Fruit fly (Drosophila melanogaster): ENCODE results near the gene CG3529.

The CG3529 gene

DNA sequence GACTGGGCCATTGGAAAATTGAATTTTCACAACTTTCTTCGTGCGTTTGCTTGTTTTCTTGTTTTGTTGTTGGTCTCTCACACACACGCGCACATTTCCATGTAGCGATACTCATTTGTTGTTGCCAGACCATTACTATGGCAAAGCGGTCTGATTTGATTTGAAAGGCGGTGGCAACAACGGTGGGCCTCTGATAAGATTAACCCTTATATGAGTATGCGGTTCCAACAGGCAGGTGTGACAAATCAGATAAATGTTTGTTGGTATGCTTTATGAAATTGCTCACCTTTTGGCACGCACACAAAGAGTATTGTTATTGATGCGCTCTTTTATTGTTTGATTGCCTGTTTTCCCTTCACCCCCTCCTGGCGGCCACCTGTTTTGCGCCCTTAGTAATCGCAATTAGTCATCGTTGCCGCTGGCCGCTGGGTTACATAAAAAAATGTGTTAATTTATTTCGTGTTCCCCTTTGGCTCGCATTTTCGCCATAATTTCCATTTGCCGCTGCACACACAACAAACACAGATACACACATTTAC is 644 bp downstream of the CG3529 start:
- no peak for TF ChIP-seq pan (optimal IDR thresholded peaks at IDR 0.05)
- TF ChIP-seq EcR (GFP tag; optimal IDR thresholded peaks at IDR 0.05) = no peak

DNA sequence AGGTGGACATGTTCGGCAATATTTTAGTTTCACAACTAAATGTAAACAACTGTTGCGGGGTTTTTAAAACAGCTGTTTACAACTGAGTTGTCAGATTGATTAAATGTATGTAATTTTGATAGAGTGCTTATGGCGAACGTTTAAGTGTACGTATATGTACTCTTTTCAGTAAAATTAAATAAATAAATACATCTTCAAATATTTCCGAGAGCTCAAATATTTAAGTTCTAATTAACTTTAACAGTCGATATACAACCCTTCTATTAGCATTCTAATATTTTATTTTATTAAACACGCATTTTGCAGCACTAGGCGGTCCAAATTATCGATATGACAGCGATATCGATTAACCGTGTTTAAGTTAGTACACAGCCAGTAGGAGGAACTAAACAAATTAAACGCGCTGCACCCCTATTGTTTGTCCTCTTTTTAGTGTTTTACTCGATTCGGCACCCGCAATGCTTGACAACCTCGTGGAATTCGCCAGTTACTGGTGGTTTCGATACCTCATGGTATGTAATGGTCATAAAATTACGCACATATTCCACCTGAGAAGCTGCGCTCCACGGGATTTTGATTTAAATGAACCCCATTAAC is 5.0 kb downstream of the CG3529 start, which contains the start of the genes CG3448 and ghi:
TSS of gene CG3448 (minus strand) at position 51 of the 597 bp plus-strand sequence.
TSS of gene ghi (plus strand) at position 355 of the 597 bp plus-strand sequence.
- TF ChIP-seq pan (optimal IDR thresholded peaks at IDR 0.05) = no peak
- no peak for TF ChIP-seq Dll (optimal IDR thresholded peaks at IDR 0.05)
- TF ChIP-seq CG8478 (optimal IDR thresholded peaks at IDR 0.05) = no peak
- TF ChIP-seq usp (GFP tag; optimal IDR thresholded peaks at IDR 0.05) = no peak
- no peak for TF ChIP-seq EcR (GFP tag; optimal IDR thresholded peaks at IDR 0.05)
- no peak for TF ChIP-seq psq (optimal IDR thresholded peaks at IDR 0.05)

DNA sequence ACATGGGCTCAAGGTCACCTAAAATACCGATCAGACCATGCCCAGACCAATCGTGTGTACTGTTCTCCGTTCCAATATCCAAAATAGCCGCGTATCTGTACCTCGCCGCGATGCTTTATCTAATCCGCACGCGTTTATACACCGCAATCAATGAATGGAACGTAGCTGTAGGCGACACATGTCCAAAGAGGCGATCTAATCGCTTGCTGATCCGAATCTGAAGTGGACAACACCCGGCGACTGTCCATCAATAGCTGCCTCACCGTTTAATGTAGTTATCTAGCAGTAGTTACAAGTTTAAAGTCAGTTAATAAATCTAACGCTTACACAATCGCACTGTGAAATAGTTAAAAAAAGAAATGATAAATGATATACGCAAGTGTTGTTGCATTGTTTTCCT is 5.8 kb downstream of the CG3529 start:
- TF ChIP-seq psq (optimal IDR thresholded peaks at IDR 0.05) (no peak), EcR (GFP tag; optimal IDR thresholded peaks at IDR 0.05) (no peak), usp (GFP tag; optimal IDR thresholded peaks at IDR 0.05) (no peak), Dll (optimal IDR thresholded peaks at IDR 0.05) (no peak), CG8478 (optimal IDR thresholded peaks at IDR 0.05) (no peak), pan (optimal IDR thresholded peaks at IDR 0.05) (no peak)

DNA sequence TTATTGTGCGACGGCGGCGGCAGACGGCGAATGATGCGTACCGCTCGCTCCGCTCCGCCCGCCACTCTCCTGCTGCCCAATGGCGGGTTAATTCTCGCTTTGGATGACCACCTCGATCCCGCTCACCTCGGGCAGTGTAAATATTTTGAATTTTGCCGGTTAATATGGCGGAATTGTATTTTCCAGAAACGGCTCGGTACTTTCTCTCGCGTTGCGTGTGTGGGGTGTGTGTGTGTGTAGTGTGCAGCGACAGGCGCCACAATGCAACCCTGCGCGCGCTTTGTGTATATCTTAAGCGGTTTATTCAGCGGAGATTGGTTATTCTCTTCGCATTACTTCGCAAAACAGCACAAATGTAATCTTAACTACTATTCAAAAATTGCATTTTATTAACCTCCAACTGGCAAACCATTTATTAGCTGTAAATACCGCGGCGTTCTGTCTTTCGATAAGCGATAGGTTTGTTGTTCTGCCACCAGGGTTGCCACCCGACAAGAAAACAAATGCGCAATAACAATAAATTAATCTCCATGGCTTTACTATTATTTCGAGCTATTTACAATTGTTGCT is 9.2 kb downstream of the CG3529 start, which contains the start of the genes phol and CG3552:
TSS of gene phol (minus strand) at position 463 of the 570 bp plus-strand sequence.
TSS of gene CG3552 (plus strand) at position 500 of the 570 bp plus-strand sequence.
- TF ChIP-seq psq (optimal IDR thresholded peaks at IDR 0.05) (no peak), pan (optimal IDR thresholded peaks at IDR 0.05) (no peak), CG8478 (optimal IDR thresholded peaks at IDR 0.05) (no peak), usp (GFP tag; optimal IDR thresholded peaks at IDR 0.05) (no peak), Dll (optimal IDR thresholded peaks at IDR 0.05) (no peak), EcR (GFP tag; optimal IDR thresholded peaks at IDR 0.05) (no peak)

DNA sequence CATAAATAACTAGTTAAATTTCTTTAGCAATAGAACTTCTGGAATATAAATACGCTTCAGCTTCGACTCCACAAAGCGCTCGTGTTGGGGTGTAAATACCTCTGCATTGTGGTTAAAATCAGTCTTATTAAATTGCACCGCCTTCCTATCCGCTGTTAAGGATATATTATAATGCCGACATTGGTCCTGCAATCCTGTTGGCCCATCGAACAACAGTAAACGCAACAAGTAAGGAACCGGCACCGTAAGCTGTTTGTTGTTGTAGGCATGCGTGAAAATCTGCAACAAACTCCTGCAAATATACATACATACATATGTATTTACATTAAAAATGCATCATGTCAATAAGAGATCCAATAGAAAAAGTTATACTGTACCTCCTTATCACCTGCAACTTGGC is 9.7 kb downstream of the CG3529 start:
- TF ChIP-seq EcR (GFP tag; optimal IDR thresholded peaks at IDR 0.05) (no peak), psq (optimal IDR thresholded peaks at IDR 0.05) (no peak), usp (GFP tag; optimal IDR thresholded peaks at IDR 0.05) (no peak), pan (optimal IDR thresholded peaks at IDR 0.05) (no peak), CG8478 (optimal IDR thresholded peaks at IDR 0.05) (no peak)

DNA sequence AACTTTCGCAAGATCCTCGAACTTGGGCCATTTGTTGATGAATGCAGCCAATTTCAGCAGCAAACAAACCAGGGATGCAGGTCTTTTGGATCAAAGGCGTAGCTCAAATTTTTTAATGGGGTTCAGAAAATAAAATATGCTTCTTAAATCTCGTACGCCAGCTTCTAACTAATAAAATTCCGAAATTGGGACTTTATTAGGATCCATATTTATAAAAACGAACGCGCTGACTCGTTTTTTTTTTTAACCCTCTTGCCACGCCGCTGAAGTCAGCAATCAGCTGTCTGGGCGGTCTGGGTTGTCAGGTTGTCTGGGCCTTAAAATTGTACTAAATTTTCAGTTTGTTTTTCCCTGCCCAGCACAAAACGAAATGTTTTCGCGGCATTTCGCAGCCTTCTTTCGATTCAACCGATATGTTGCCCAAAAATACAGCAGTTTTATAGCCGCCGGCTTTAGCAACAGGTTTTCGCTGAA is 11.0 kb downstream of the CG3529 start, which contains the start of gene CG3437:
TSS of gene CG3437 (minus strand) at position 51 of the 474 bp plus-strand sequence.
- no peak for TF ChIP-seq CG8478 (optimal IDR thresholded peaks at IDR 0.05)
- TF ChIP-seq usp (GFP tag; optimal IDR thresholded peaks at IDR 0.05) = no peak
- no peak for TF ChIP-seq pan (optimal IDR thresholded peaks at IDR 0.05)
- no peak for TF ChIP-seq psq (optimal IDR thresholded peaks at IDR 0.05)
- no peak for TF ChIP-seq EcR (GFP tag; optimal IDR thresholded peaks at IDR 0.05)
- no peak for TF ChIP-seq Dll (optimal IDR thresholded peaks at IDR 0.05)

DNA sequence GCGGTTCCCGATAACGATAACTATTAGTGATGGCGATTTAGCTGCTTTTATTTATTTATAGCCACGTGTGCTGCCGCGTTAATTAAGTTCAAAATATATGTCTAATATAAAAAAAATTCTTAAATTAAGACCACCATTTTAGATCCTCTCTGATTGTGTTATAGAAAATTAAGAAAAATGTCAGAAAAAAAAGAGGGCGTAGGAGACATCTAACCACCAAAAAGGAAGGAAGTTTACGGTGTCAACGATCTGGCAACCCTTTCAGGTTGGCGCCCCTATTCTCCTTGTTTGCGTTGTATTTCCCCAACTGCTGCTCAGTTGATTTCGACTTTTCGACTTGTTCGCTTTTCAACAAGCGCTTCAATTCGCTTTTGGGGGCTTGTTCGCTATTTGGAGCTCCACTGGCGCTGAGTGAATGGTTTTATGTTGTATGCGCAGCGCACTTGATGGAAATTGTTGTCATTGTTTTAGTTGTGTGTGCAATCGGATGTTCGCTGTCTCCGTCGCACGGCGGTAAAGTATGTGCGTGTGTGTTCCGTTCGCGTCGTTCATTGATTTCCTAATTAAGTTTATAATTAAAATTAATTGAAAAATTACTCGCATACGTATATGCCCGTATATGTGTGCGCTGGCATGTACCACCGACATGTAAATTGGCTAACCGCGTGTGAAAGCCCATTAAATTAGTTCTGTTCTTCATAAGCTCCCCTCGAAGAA is 14.3 kb downstream of the CG3529 start, which contains the start of the genes CG3434 and CG44838:
TSS of gene CG3434 (minus strand) at position 25 of the 717 bp plus-strand sequence.
TSS of gene CG44838 (plus strand) at position 276 of the 717 bp plus-strand sequence.
- no peak for TF ChIP-seq Dll (optimal IDR thresholded peaks at IDR 0.05)
- no peak for TF ChIP-seq pan (optimal IDR thresholded peaks at IDR 0.05)
- no peak for TF ChIP-seq usp (GFP tag; optimal IDR thresholded peaks at IDR 0.05)
- no peak for TF ChIP-seq CG8478 (optimal IDR thresholded peaks at IDR 0.05)
- TF ChIP-seq EcR (GFP tag; optimal IDR thresholded peaks at IDR 0.05) = no peak
- TF ChIP-seq psq (optimal IDR thresholded peaks at IDR 0.05) = no peak

DNA sequence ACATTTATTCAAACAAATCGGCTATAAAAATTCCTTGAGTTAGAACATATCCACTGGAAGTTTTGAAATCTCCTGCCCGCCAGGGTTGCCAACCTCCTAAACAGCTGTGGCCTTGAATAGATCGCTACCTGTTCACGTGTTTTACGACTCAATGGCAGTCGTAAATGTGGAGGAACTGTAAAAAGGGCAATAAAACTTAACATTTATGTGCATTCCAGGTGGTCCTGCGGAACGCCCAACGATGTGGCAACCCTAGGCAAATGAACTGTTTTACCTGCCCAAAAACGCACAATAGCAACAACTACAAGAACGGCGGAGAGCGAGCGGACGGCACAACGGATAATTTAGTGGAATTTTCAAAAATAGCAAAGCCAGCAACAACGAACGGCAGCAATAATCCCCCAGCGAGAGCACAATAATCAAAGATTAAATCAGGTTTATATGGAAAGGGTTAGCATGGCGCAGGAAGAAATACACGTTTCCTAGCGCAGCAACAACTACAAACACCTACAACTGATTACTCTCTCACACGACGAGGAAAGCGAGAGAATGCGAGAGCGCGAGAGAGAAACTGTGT is 15.1 kb downstream of the CG3529 start:
- TF ChIP-seq usp (GFP tag; optimal IDR thresholded peaks at IDR 0.05) (no peak), EcR (GFP tag; optimal IDR thresholded peaks at IDR 0.05) (no peak), pan (optimal IDR thresholded peaks at IDR 0.05) (no peak)

DNA sequence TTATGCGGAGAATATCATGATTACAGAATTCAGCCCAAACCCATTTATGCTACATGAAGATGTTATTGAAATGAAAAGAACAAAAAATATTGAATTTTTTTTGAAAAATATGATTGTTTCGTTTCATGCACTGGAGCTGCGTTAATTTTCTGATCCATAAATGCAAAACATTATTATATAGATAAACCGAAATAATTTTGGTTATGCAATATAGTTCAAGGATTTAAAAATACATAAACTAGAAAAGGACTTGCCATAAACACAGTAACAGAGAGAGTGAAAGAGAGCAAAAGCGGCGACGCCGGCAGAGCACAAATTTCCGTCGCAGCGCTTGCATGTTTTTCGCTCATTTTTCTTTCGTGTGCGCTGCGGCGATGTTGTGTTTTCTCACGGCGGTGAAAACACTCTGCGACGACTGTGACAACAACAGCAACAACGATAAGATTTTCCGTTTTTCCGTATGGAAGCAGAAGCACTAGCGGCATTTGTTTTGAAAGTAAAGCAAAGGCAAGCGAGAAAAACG is 15.6 kb downstream of the CG3529 start:
- TF ChIP-seq psq (optimal IDR thresholded peaks at IDR 0.05) (no peak), pan (optimal IDR thresholded peaks at IDR 0.05) (no peak), CG8478 (optimal IDR thresholded peaks at IDR 0.05) (no peak), EcR (GFP tag; optimal IDR thresholded peaks at IDR 0.05) (no peak), usp (GFP tag; optimal IDR thresholded peaks at IDR 0.05) (no peak), Dll (optimal IDR thresholded peaks at IDR 0.05) (peak; percentile 41)

DNA sequence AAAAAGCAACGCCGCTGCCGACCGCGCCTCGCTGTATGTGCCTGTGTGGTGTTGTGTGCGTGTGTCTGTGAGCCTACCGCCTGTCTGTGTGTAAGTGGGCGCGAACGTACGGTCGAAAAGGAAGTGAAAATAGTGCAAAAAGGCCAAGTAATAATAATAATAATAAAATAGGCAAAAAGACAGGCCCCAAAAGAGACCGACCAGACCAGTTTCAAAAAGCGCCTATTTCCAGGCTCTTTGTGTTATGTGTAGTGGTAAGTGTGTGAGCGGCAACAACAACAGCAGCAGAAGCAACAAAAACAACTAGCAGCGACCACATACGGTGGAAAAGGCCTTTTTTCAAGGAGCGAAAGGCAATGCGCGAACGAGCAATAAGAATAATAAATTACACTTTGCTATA is 16.1 kb downstream of the CG3529 start:
- TF ChIP-seq psq (optimal IDR thresholded peaks at IDR 0.05) (no peak), usp (GFP tag; optimal IDR thresholded peaks at IDR 0.05) (no peak), CG8478 (optimal IDR thresholded peaks at IDR 0.05) (no peak), pan (optimal IDR thresholded peaks at IDR 0.05) (no peak), EcR (GFP tag; optimal IDR thresholded peaks at IDR 0.05) (no peak), Dll (optimal IDR thresholded peaks at IDR 0.05) (no peak)

DNA sequence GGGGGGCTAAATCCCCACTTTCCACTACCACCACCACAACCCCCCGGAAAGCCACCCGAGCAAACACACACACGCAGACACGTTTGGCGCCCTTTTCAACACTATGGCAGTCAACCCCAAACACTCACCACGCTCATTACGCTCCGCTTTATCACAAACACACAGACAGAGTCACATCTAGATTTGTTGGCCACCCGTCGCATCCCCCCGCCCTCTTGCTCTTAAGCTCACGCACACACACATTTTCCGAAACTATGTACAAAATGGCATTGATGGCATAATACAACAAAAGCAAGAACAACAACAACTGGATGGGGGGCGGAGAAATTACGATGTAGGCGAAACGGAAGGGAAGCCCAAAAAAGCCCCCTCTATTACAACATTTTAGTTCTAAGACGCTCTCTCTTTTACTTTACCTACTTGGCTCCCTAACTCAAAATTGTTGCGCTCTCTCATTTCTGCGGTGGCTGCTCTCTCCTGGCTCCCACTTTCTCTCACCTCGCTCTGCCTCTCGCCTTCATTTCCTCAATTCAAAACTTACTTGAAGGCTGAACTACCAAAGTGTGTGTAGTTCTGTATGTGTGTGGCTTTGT is 19.1 kb downstream of the CG3529 start:
- TF ChIP-seq usp (GFP tag; optimal IDR thresholded peaks at IDR 0.05) (no peak), Dll (optimal IDR thresholded peaks at IDR 0.05) (no peak), EcR (GFP tag; optimal IDR thresholded peaks at IDR 0.05) (no peak), psq (optimal IDR thresholded peaks at IDR 0.05) (no peak), CG8478 (optimal IDR thresholded peaks at IDR 0.05) (no peak), pan (optimal IDR thresholded peaks at IDR 0.05) (no peak)
